Fruit fly (Drosophila melanogaster): ENCODE measurements around the gene CG42717.

Gene CG42717

dm6 chr3L:16015765-16016760 lies 16.9 kb downstream of the CG42717 start:
- no peak for TF ChIP-seq CG17801 (GFP tag; optimal IDR thresholded peaks at IDR 0.05; ENCODE audit: partially characterized antibody)

- TF ChIP-seq CG17801 (GFP tag; optimal IDR thresholded peaks at IDR 0.05; ENCODE audit: partially characterized antibody), result no peak
Observed at dm6 chr3L:16014515-16014914, 18.5 kb downstream of the CG42717 start.

- no peak for TF ChIP-seq CG17801 (GFP tag; optimal IDR thresholded peaks at IDR 0.05; ENCODE audit: partially characterized antibody)
Observed at dm6 chr3L:16013198-16013982, 19.6 kb downstream of the CG42717 start.

dm6 chr3L:16012315-16012950 lies 20.6 kb downstream of the CG42717 start:
- TF ChIP-seq CG17801 (GFP tag; optimal IDR thresholded peaks at IDR 0.05; ENCODE audit: partially characterized antibody), result no peak

- TF ChIP-seq CG17801 (GFP tag; optimal IDR thresholded peaks at IDR 0.05; ENCODE audit: partially characterized antibody), result peak; percentile 21
Observed at dm6 chr3L:16011319-16012210, 21.4 kb downstream of the CG42717 start, which contains the start of gene mib1. mib1 (minus strand) TSS chr3L:16011812.

- no peak for TF ChIP-seq CG17801 (GFP tag; optimal IDR thresholded peaks at IDR 0.05; ENCODE audit: partially characterized antibody)
Observed at dm6 chr3L:16010176-16010575, 22.8 kb downstream of the CG42717 start.

- TF ChIP-seq CG17801 (GFP tag; optimal IDR thresholded peaks at IDR 0.05; ENCODE audit: partially characterized antibody), result peak; percentile 68
Observed at dm6 chr3L:16004401-16005237, 28.4 kb downstream of the CG42717 start, which contains the start of the genes hzg and mRpS31. hzg (minus strand) TSS chr3L:16004736. mRpS31 (plus strand) TSS chr3L:16005193.

dm6 chr3L:16002116-16002716 lies 30.8 kb downstream of the CG42717 start:
- peak; percentile 25 for TF ChIP-seq CG17801 (GFP tag; optimal IDR thresholded peaks at IDR 0.05; ENCODE audit: partially characterized antibody)

dm6 chr3L:16001164-16001679 lies 31.8 kb downstream of the CG42717 start:
- peak; percentile 56 for TF ChIP-seq CG17801 (GFP tag; optimal IDR thresholded peaks at IDR 0.05; ENCODE audit: partially characterized antibody)

- TF ChIP-seq CG17801 (GFP tag; optimal IDR thresholded peaks at IDR 0.05; ENCODE audit: partially characterized antibody), result no peak
Observed at dm6 chr3L:15999358-16000005, 33.5 kb downstream of the CG42717 start.

dm6 chr3L:15998217-15998616 lies 34.8 kb downstream of the CG42717 start:
- TF ChIP-seq CG17801 (GFP tag; optimal IDR thresholded peaks at IDR 0.05; ENCODE audit: partially characterized antibody), result no peak

- no peak for TF ChIP-seq CG17801 (GFP tag; optimal IDR thresholded peaks at IDR 0.05; ENCODE audit: partially characterized antibody)
Observed at dm6 chr3L:15996019-15996418, 37.0 kb downstream of the CG42717 start.
